Worm (Caenorhabditis elegans): Measurements from ENCODE around the gene F07H5.13.

- no peak for TF ChIP-seq dao-5 (tag; optimal IDR thresholded peaks at IDR 0.05)
- no peak for TF ChIP-seq him-1 (tag; optimal IDR thresholded peaks at IDR 0.05)
Observed at ce11 chrII:8766897-8767296, 23.5 kb upstream of the F07H5.13 start, which contains the start of gene pah-1.
